Fruit fly (Drosophila melanogaster) whole organism, pupa: ENCODE measurements around the gene OXA1L.

Source experiments
- CG10348 ChIP-seq: fragments of 200-800 bp; sonication (Bioruptor generic); IDR thresholded peaks from 2 replicates; pipeline ENCODE4 v1.3.6; 2022; ENCODE audit warnings: missing biosample characterization, missing genetic modification characterization
- CG12605 ChIP-seq: fragments of 200-800 bp; sonication (Bioruptor generic); IDR thresholded peaks from 2 replicates; pipeline ENCODE4 v1.3.6; 2022; ENCODE audit warnings: missing biosample characterization, missing genetic modification characterization
- CG13204 ChIP-seq: fragments of 200-800 bp; sonication (Bioruptor generic); optimal IDR thresholded peaks from 2 replicates; lab custom pipeline; 2018; ENCODE audit warnings: missing biosample characterization, mild to moderate bottlenecking, missing genetic modification characterization, moderate library complexity
- CG14655 ChIP-seq: fragments of 200-800 bp; sonication (Bioruptor generic); optimal IDR thresholded peaks from 3 replicates; lab custom pipeline; 2017; ENCODE audit warnings: mild to moderate bottlenecking, missing biosample characterization, missing genetic modification reagents, missing genetic modification characterization
- CG15710 ChIP-seq: fragments of 200-800 bp; sonication (Bioruptor generic); optimal IDR thresholded peaks from 2 replicates; lab custom pipeline; 2018; ENCODE audit warnings: missing biosample characterization, mild to moderate bottlenecking, missing genetic modification characterization, moderate library complexity
- CG17806 ChIP-seq: fragments of 200-800 bp; sonication (Bioruptor generic); optimal IDR thresholded peaks from 2 replicates; lab custom pipeline; 2018; ENCODE audit warnings: missing biosample characterization, mild to moderate bottlenecking, missing genetic modification characterization, moderate library complexity
- CG32121 ChIP-seq: fragments of 200-800 bp; sonication (Bioruptor generic); IDR thresholded peaks from 2 replicates; pipeline ENCODE4 v1.3.6; 2022; ENCODE audit warnings: missing biosample characterization, missing genetic modification characterization
- CG34367 ChIP-seq: fragments of 200-800 bp; sonication (Bioruptor generic); optimal IDR thresholded peaks from 2 replicates; lab custom pipeline; 2018; ENCODE audit warnings: missing biosample characterization, mild to moderate bottlenecking, missing genetic modification characterization
- CG4496 ChIP-seq: fragments of 200-800 bp; sonication (Bioruptor generic); IDR thresholded peaks from 3 replicates; pipeline ENCODE4 v1.3.6; 2022; ENCODE audit warnings: missing biosample characterization, missing genetic modification characterization
- CG8159 ChIP-seq: fragments of 200-800 bp; sonication (Bioruptor generic); optimal IDR thresholded peaks from 3 replicates; lab custom pipeline; 2018; ENCODE audit warnings: missing biosample characterization, mild to moderate bottlenecking, missing genetic modification characterization, moderate library complexity
- CG8301 ChIP-seq: fragments of 200-800 bp; sonication (Bioruptor generic); optimal IDR thresholded peaks from 2 replicates; lab custom pipeline; 2018; ENCODE audit warnings: missing biosample characterization, mild to moderate bottlenecking, missing genetic modification characterization
- CG9948 ChIP-seq: fragments of 200-800 bp; sonication (Bioruptor generic); optimal IDR thresholded peaks from 2 replicates; lab custom pipeline; 2018; ENCODE audit warnings: missing biosample characterization, mild to moderate bottlenecking, missing genetic modification characterization, moderate library complexity
- D1 ChIP-seq: fragments of 200-800 bp; sonication (Bioruptor generic); optimal IDR thresholded peaks from 2 replicates; lab custom pipeline; 2018; ENCODE audit warnings: missing biosample characterization, mild to moderate bottlenecking, missing genetic modification characterization, moderate library complexity
- EcR ChIP-seq: fragments of 200-800 bp; sonication (Bioruptor generic); optimal IDR thresholded peaks from 3 replicates; lab custom pipeline; 2019; ENCODE audit warnings: missing biosample characterization, missing genetic modification characterization, mild to moderate bottlenecking, moderate library complexity, missing genetic modification reagents
- Ets98B ChIP-seq: fragments of 200-800 bp; sonication (Bioruptor generic); IDR thresholded peaks from 2 replicates; pipeline ENCODE4 v1.3.6; 2022; ENCODE audit warnings: missing biosample characterization, missing genetic modification characterization
- Pif1A ChIP-seq: fragments of 200-800 bp; sonication (Bioruptor generic); optimal IDR thresholded peaks from 3 replicates; lab custom pipeline; 2016; ENCODE audit warnings: missing biosample characterization, missing genetic modification characterization
- Pif1B ChIP-seq: fragments of 200-800 bp; sonication (Bioruptor generic); optimal IDR thresholded peaks from 3 replicates; lab custom pipeline; 2016; ENCODE audit warnings: missing biosample characterization, missing genetic modification characterization
- Snoo ChIP-seq: fragments of 200-800 bp; sonication (Bioruptor generic); optimal IDR thresholded peaks from 3 replicates; lab custom pipeline; 2017; ENCODE audit warnings: missing biosample characterization, mild to moderate bottlenecking, missing genetic modification characterization, inconsistent platforms
- fd96Ca ChIP-seq: fragments of 200-800 bp; sonication (Bioruptor generic); IDR thresholded peaks from 3 replicates; pipeline ENCODE4 v1.3.6; 2022; ENCODE audit warnings: missing biosample characterization, missing genetic modification characterization
- gl ChIP-seq: fragments of 200-800 bp; sonication (Bioruptor generic); optimal IDR thresholded peaks from 2 replicates; lab custom pipeline; 2018; ENCODE audit warnings: missing biosample characterization, mild to moderate bottlenecking, missing genetic modification characterization
- rn ChIP-seq: fragments of 200-800 bp; sonication (Bioruptor generic); IDR thresholded peaks from 2 replicates; pipeline ENCODE4 v1.3.6; 2022; ENCODE audit warnings: missing biosample characterization, missing genetic modification characterization

Gene OXA1L

dm6 chr3L:10837869-10838783, 48.1 kb downstream of the OXA1L start:
- TF ChIP-seq gl (tag; lab: Kevin White, UChicago) (peak; percentile 34), CG4496 (GFP tag; lab: Robert Waterston, UW) (peak; percentile 80), CG34367 (tag; lab: Kevin White, UChicago) (peak; percentile 58), Pif1A (GFP tag; lab: Kevin White, UChicago) (peak; percentile 65), CG14655 (GFP tag; lab: Kevin White, UChicago) (peak; percentile 68), Snoo (tag; lab: Kevin White, UChicago) (peak; percentile 60), CG13204 (GFP tag; lab: Kevin White, UChicago) (no peak), Pif1B (GFP tag; lab: Kevin White, UChicago) (peak; percentile 58), CG17806 (tag; lab: Kevin White, UChicago) (peak; percentile 78), CG15710 (tag; lab: Kevin White, UChicago) (peak; percentile 72), D1 (tag; lab: Kevin White, UChicago) (no peak), CG9948 (peak; percentile 60), CG32121 (GFP tag; lab: Robert Waterston, UW) (peak; percentile 74), EcR (no peak), Ets98B (GFP tag; lab: Robert Waterston, UW) (peak; percentile 78), fd96Ca (GFP tag; lab: Robert Waterston, UW) (peak; percentile 69; the same call in 2 of the 3 replicates), CG12605 (GFP tag; lab: Robert Waterston, UW) (peak; percentile 73), CG10348 (GFP tag; lab: Robert Waterston, UW) (no peak), CG8301 (peak; percentile 64), rn (GFP tag; lab: Robert Waterston, UW) (0 out of 2 replicates have a peak, but pooled peaks have one; percentile 35), CG8159 (tag; lab: Kevin White, UChicago) (peak; percentile 68)

- no peak for TF ChIP-seq CG9948
- TF ChIP-seq CG4496 (GFP tag; lab: Robert Waterston, UW) = no peak
- no peak for TF ChIP-seq Pif1B (GFP tag; lab: Kevin White, UChicago)
- no peak for TF ChIP-seq gl (tag; lab: Kevin White, UChicago)
- no peak for TF ChIP-seq rn (GFP tag; lab: Robert Waterston, UW)
- no peak for TF ChIP-seq CG12605 (GFP tag; lab: Robert Waterston, UW)
- TF ChIP-seq Pif1A (GFP tag; lab: Kevin White, UChicago) = no peak
- TF ChIP-seq CG8301 = no peak
- TF ChIP-seq D1 (tag; lab: Kevin White, UChicago) = no peak
- no peak for TF ChIP-seq CG10348 (GFP tag; lab: Robert Waterston, UW)
- no peak for TF ChIP-seq CG17806 (tag; lab: Kevin White, UChicago)
- TF ChIP-seq Ets98B (GFP tag; lab: Robert Waterston, UW) = no peak
- TF ChIP-seq CG34367 (tag; lab: Kevin White, UChicago) = no peak
- no peak for TF ChIP-seq EcR
- no peak for TF ChIP-seq CG15710 (tag; lab: Kevin White, UChicago)
- no peak for TF ChIP-seq Snoo (tag; lab: Kevin White, UChicago)
- TF ChIP-seq CG14655 (GFP tag; lab: Kevin White, UChicago) = no peak
- no peak for TF ChIP-seq CG8159 (tag; lab: Kevin White, UChicago)
- TF ChIP-seq CG32121 (GFP tag; lab: Robert Waterston, UW) = no peak
- TF ChIP-seq, all 21 proteins: peak for 0
These were observed 51.0 kb downstream of the OXA1L start, which contains the start of gene tna for dm6 chr3L:10835228-10835627. Gene tna, plus strand, starts transcription at chr3L:10835528.
